Worm (Caenorhabditis elegans) whole organism, L1 larva: ENCODE data around the gene C06H5.6.

Experiments used
- Y116A8C.19 ChIP-seq: sonication (generic microtip); optimal IDR thresholded peaks from 2 replicates; lab custom pipeline; 2016; ENCODE audit warnings: missing compliant biosample characterization, missing genetic modification characterization, borderline replicate concordance
- aha-1 ChIP-seq: fragments of 150-350 bp; optimal IDR thresholded peaks from 2 replicates; lab custom pipeline; 2014; ENCODE audit warnings: missing biosample characterization, missing genetic modification characterization
- blmp-1 ChIP-seq: fragments of 150-350 bp; optimal IDR thresholded peaks from 2 replicates; lab custom pipeline; 2014; ENCODE audit warnings: missing biosample characterization, missing genetic modification characterization
- ceh-63 ChIP-seq: fragments of 200-800 bp; sonication (Bioruptor generic); optimal IDR thresholded peaks from 2 replicates; lab custom pipeline; 2018; ENCODE audit warnings: mild to moderate bottlenecking, missing genetic modification characterization, missing compliant biosample characterization
- ceh-8 ChIP-seq: fragments of 200-800 bp; sonication (Bioruptor generic); optimal IDR thresholded peaks from 2 replicates; lab custom pipeline; 2018; ENCODE audit warnings: mild to moderate bottlenecking, missing genetic modification characterization, moderate library complexity, missing compliant biosample characterization
- dpl-1 ChIP-seq, 3 experiments: fragments of 150-350 bp in 2 of 3; sonication (generic microtip) in 1 of 3; optimal IDR thresholded peaks; 2 replicates each; lab custom pipeline; 2014 to 2017; ENCODE audit warnings: missing biosample characterization in 3 of 3, missing genetic modification characterization in 3 of 3, missing genetic modification reagents in 3 of 3
- dsc-1 ChIP-seq: sonication (generic microtip); optimal IDR thresholded peaks from 2 replicates; lab custom pipeline; 2016; ENCODE audit warnings: mild to moderate bottlenecking, missing genetic modification characterization, missing compliant biosample characterization
- efl-3 ChIP-seq: fragments of 200-800 bp; sonication (Bioruptor generic); optimal IDR thresholded peaks from 2 replicates; lab custom pipeline; 2018; ENCODE audit warnings: mild to moderate bottlenecking, missing genetic modification characterization, missing compliant biosample characterization
- egl-13 ChIP-seq: sonication (generic microtip); optimal IDR thresholded peaks from 2 replicates; lab custom pipeline; 2016; ENCODE audit warnings: missing genotype, missing genetic modification reagents, missing genetic modification characterization, missing compliant biosample characterization
- elt-2 ChIP-seq: sonication (generic microtip); optimal IDR thresholded peaks from 2 replicates; lab custom pipeline; 2016; ENCODE audit warnings: missing genetic modification characterization, mild to moderate bottlenecking, inconsistent platforms, missing compliant biosample characterization, missing genetic modification reagents
- ets-5 ChIP-seq: fragments of 200-800 bp; sonication (Bioruptor generic); IDR thresholded peaks from 2 replicates; pipeline ENCODE4 v1.3.6; 2022; ENCODE audit warnings: missing genetic modification characterization, missing compliant biosample characterization
- fkh-8 ChIP-seq: sonication (generic microtip); optimal IDR thresholded peaks from 2 replicates; lab custom pipeline; 2016; ENCODE audit warnings: mild to moderate bottlenecking, missing genetic modification characterization, missing compliant biosample characterization
- hlh-17 ChIP-seq: fragments of 200-800 bp; sonication (Bioruptor generic); optimal IDR thresholded peaks from 2 replicates; lab custom pipeline; 2018; ENCODE audit warnings: missing genetic modification characterization, mild to moderate bottlenecking, missing compliant biosample characterization, moderate library complexity, borderline replicate concordance
- hlh-4 ChIP-seq: sonication (generic microtip); optimal IDR thresholded peaks from 2 replicates; lab custom pipeline; 2016; ENCODE audit warnings: mild to moderate bottlenecking, missing genetic modification characterization, missing compliant biosample characterization
- hpl-2 ChIP-seq: fragments of 150-350 bp; optimal IDR thresholded peaks from 2 replicates; lab custom pipeline; 2014; ENCODE audit warnings: missing biosample characterization, missing genetic modification reagents, missing genetic modification characterization
- lin-39 ChIP-seq: fragments of 150-350 bp; optimal IDR thresholded peaks from 2 replicates; lab custom pipeline; 2014; ENCODE audit warnings: missing biosample characterization, missing genetic modification reagents, missing genetic modification characterization
- mab-9 ChIP-seq: fragments of 200-800 bp; sonication (Bioruptor generic); IDR thresholded peaks from 2 replicates; pipeline ENCODE4 v1.3.6; 2022; ENCODE audit warnings: missing genetic modification reagents, missing genetic modification characterization, missing compliant biosample characterization
- nhr-28 ChIP-seq: fragments of 150-350 bp; optimal IDR thresholded peaks from 2 replicates; lab custom pipeline; 2014; ENCODE audit warnings: missing biosample characterization, missing genetic modification characterization
- nhr-47 ChIP-seq: sonication (generic microtip); optimal IDR thresholded peaks from 2 replicates; lab custom pipeline; 2016; ENCODE audit warnings: mild to moderate bottlenecking, missing genetic modification characterization, moderate library complexity, missing compliant biosample characterization
- nhr-84 ChIP-seq: sonication (generic microtip); optimal IDR thresholded peaks from 2 replicates; lab custom pipeline; 2017; ENCODE audit warnings: missing biosample characterization, missing genetic modification characterization
- pag-3 ChIP-seq: sonication (generic microtip); optimal IDR thresholded peaks from 2 replicates; lab custom pipeline; 2017; ENCODE audit warnings: missing genetic modification characterization, mild to moderate bottlenecking, missing compliant biosample characterization, antibody characterized with exemption, borderline replicate concordance; ENCODE audit not compliant: insufficient read depth
- rnt-1 ChIP-seq: sonication (generic microtip); optimal IDR thresholded peaks from 2 replicates; lab custom pipeline; 2016; ENCODE audit warnings: mild to moderate bottlenecking, missing genetic modification characterization, moderate library complexity, missing compliant biosample characterization
- skn-1 ChIP-seq: fragments of 150-350 bp; optimal IDR thresholded peaks from 2 replicates; lab custom pipeline; 2014; ENCODE audit warnings: missing biosample characterization, missing genetic modification characterization
- snpc-4 ChIP-seq: fragments of 150-350 bp; optimal IDR thresholded peaks from 2 replicates; lab custom pipeline; 2014; ENCODE audit warnings: missing biosample characterization, missing genetic modification characterization
- sup-37 ChIP-seq: fragments of 200-800 bp; sonication (Bioruptor generic); optimal IDR thresholded peaks from 2 replicates; lab custom pipeline; 2018; ENCODE audit warnings: mild to moderate bottlenecking, missing genetic modification characterization, missing compliant biosample characterization
- unc-30 ChIP-seq: sonication (generic microtip); optimal IDR thresholded peaks from 2 replicates; lab custom pipeline; 2017; ENCODE audit warnings: missing biosample characterization, missing genetic modification characterization
- unc-86 ChIP-seq: sonication (generic microtip); optimal IDR thresholded peaks from 2 replicates; lab custom pipeline; 2016; ENCODE audit warnings: missing genetic modification characterization, missing compliant biosample characterization
- vab-15 ChIP-seq: sonication (generic microtip); optimal IDR thresholded peaks from 2 replicates; lab custom pipeline; 2017; ENCODE audit warnings: missing genotype, mild to moderate bottlenecking, missing genetic modification characterization, missing compliant biosample characterization
- zip-4 ChIP-seq: fragments of 200-800 bp; sonication (Bioruptor generic); optimal IDR thresholded peaks from 2 replicates; lab custom pipeline; 2018; ENCODE audit warnings: mild to moderate bottlenecking, missing genetic modification characterization, moderate library complexity, missing compliant biosample characterization

The C06H5.6 gene

DNA sequence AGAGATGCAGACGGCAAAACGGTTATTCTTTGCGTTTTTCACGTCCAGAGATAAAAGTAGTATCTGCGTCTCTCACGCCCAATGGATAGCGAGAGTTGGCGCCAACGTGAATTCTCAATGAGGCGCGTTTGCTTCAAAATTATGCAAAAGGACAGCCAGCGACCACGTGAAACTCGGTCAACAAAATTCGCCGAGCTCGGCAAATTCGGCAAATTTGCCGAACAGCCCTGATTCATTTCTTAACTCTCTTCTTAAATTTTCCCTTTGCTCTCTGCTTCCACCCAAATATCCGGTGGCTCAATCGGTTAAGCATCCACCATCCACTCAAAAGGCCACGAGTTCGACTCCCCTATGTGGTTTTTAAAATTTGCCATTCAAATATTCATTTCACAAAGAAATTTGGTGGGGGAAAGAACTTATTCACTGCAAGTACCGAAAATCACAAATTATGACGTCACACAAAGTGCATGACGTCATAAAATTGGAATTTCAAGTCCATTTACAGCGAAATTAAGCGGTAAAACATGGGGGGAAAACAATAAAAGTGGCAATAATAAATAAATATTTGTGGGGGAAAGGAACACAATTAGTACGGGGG, 43.3 kb downstream of the C06H5.6 start:
- TF ChIP-seq hlh-17 (GFP tag; lab: Kevin White, UChicago), result no peak
- no peak for TF ChIP-seq ceh-63
- TF ChIP-seq blmp-1 (tag; lab: Kevin White, UChicago), result no peak
- TF ChIP-seq skn-1 (tag; lab: Kevin White, UChicago), result no peak
- TF ChIP-seq nhr-47 (tag; lab: Kevin White, UChicago), result no peak
- no peak for TF ChIP-seq hpl-2 (GFP tag; lab: Kevin White, UChicago)
- TF ChIP-seq, all 84 proteins: peak for 0

- no peak for TF ChIP-seq egl-13 (tag; lab: Kevin White, UChicago)
- TF ChIP-seq fkh-8, result no peak
- TF ChIP-seq nhr-84 (tag; lab: Kevin White, UChicago), result no peak
- no peak for TF ChIP-seq efl-3 (GFP tag; lab: Kevin White, UChicago)
- no peak for TF ChIP-seq ets-5
- no peak for TF ChIP-seq unc-30 (tag; lab: Kevin White, UChicago)
- TF ChIP-seq rnt-1, result no peak
- no peak for TF ChIP-seq nhr-47 (tag; lab: Kevin White, UChicago)
- no peak for TF ChIP-seq ceh-8 (GFP tag; lab: Kevin White, UChicago)
- no peak for TF ChIP-seq aha-1 (tag; lab: Kevin White, UChicago)
- TF ChIP-seq dsc-1 (tag; lab: Kevin White, UChicago), result no peak
- no peak for TF ChIP-seq mab-9 (GFP tag; lab: Robert Waterston, UW)
- no peak for TF ChIP-seq pag-3 (tag; lab: Kevin White, UChicago)
Measured at ce11 chrV:17844106-17844505, 44.7 kb downstream of the C06H5.6 start, which contains the start of gene srh-286. Gene srh-286 (minus strand): TSS chrV:17844206.

- TF ChIP-seq nhr-28 (tag; lab: Kevin White, UChicago) (no peak), hlh-4 (tag; lab: Kevin White, UChicago) (no peak), dpl-1 (GFP tag; optimal IDR thresholded peaks at IDR 0.05; lab: Kevin White, UChicago) (no peak), sup-37 (GFP tag; lab: Kevin White, UChicago) (no peak), dsc-1 (tag; lab: Kevin White, UChicago) (no peak), vab-15 (no peak), zip-4 (GFP tag; lab: Kevin White, UChicago) (no peak), lin-39 (tag; lab: Kevin White, UChicago) (no peak), unc-86 (tag; lab: Kevin White, UChicago) (no peak), Y116A8C.19 (tag; lab: Kevin White, UChicago) (no peak), elt-2 (tag; lab: Kevin White, UChicago) (no peak), unc-30 (tag; lab: Kevin White, UChicago) (no peak), snpc-4 (no peak)
Measured at ce11 chrV:17831350-17831749, 57.4 kb downstream of the C06H5.6 start, which contains the start of gene srh-303. Gene srh-303 (plus strand): TSS chrV:17831650.
